Worm (Caenorhabditis elegans) whole organism, midembryonic: ENCODE results near the gene B0462.5.

Experiments
- T22C8.4 ChIP-seq: fragments of 200-800 bp; sonication (Bioruptor generic); IDR thresholded peaks from 2 replicates; pipeline ENCODE4 v1.3.6; 2022; ENCODE audit warnings: missing genetic modification characterization, missing compliant biosample characterization
- cog-1 ChIP-seq: sonication (generic microtip); optimal IDR thresholded peaks from 2 replicates; lab custom pipeline; 2016; ENCODE audit warnings: missing genetic modification characterization, missing compliant biosample characterization
- flt-1 ChIP-seq: fragments of 200-800 bp; sonication (Bioruptor generic); IDR thresholded peaks from 2 replicates; pipeline ENCODE4 v1.3.6; 2022; ENCODE audit warnings: missing genetic modification characterization, missing compliant biosample characterization
- ref-1 ChIP-seq: fragments of 200-800 bp; sonication (Bioruptor generic); conservative IDR thresholded peaks from 2 replicates; pipeline ENCODE4 v1.3.6; 2022; ENCODE audit warnings: missing genetic modification reagents, missing genetic modification characterization, missing compliant biosample characterization
- ztf-23 ChIP-seq: fragments of 200-800 bp; sonication (Bioruptor generic); IDR thresholded peaks from 2 replicates; pipeline ENCODE4 v1.3.6; 2022; ENCODE audit warnings: missing genetic modification reagents, missing genetic modification characterization, missing compliant biosample characterization
- ztf-29 ChIP-seq: fragments of 200-800 bp; sonication (Bioruptor generic); IDR thresholded peaks from 2 replicates; pipeline ENCODE4 v1.3.6; 2022; ENCODE audit warnings: missing genetic modification reagents, missing genetic modification characterization, missing compliant biosample characterization

DNA sequence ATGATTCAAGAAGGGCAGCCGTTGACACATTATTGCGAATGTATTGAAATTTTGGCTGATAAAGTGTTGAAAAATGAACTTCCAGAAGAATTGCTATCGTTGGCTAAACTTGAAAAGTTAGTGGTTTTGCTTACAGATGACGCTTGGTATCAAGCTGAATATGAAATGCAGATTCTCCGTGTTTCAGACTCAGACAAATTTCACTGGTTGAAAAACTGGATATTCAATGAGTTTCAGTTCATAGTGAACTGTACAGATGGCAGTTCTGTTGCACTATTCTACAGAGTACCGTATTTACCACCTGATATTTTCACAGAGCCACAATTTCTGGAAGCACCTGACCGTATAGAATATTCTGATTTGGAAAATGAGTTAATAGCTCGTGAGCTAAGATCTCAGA, 23.8 kb downstream of the B0462.5 start:
- TF ChIP-seq flt-1 (no peak), T22C8.4 (GFP tag; lab: Robert Waterston, UW) (no peak), ztf-29 (no peak), cog-1 (tag; lab: Kevin White, UChicago) (no peak), ref-1 (GFP tag; lab: Robert Waterston, UW) (no peak), ztf-23 (no peak)
